Worm (Caenorhabditis elegans) whole organism, L1 larva: ENCODE results near the gene C06H5.6.
A peak's percentile ranks its signal among the peaks of the same experiment; 100 is the strongest.

ENCODE experiments used
- ceh-8 ChIP-seq: fragments of 200-800 bp; sonication (Bioruptor generic); optimal IDR thresholded peaks from 2 replicates; lab custom pipeline; 2018; ENCODE audit warnings: mild to moderate bottlenecking, missing genetic modification characterization, moderate library complexity, missing compliant biosample characterization
- ceh-82 ChIP-seq, 3 experiments: fragments of 150-350 bp in 1 of 3; sonication (generic microtip) in 2 of 3; optimal IDR thresholded peaks; 2 replicates each; lab custom pipeline; 2014 to 2017; ENCODE audit warnings: missing biosample characterization in 3 of 3, missing genetic modification characterization in 3 of 3
- ces-1 ChIP-seq: fragments of 150-350 bp; optimal IDR thresholded peaks from 2 replicates; lab custom pipeline; 2014; ENCODE audit warnings: missing biosample characterization, missing genetic modification reagents, missing genetic modification characterization
- dpl-1 ChIP-seq, 3 experiments: fragments of 150-350 bp in 2 of 3; sonication (generic microtip) in 1 of 3; optimal IDR thresholded peaks; 2 replicates each; lab custom pipeline; 2014 to 2017; ENCODE audit warnings: missing biosample characterization in 3 of 3, missing genetic modification characterization in 3 of 3, missing genetic modification reagents in 3 of 3
- lin-13 ChIP-seq: fragments of 150-350 bp; optimal IDR thresholded peaks from 2 replicates; lab custom pipeline; 2014; ENCODE audit warnings: missing biosample characterization, missing genetic modification reagents, missing genetic modification characterization
- lin-39 ChIP-seq: fragments of 150-350 bp; optimal IDR thresholded peaks from 2 replicates; lab custom pipeline; 2014; ENCODE audit warnings: missing biosample characterization, missing genetic modification reagents, missing genetic modification characterization
- nhr-11 ChIP-seq: fragments of 150-350 bp; optimal IDR thresholded peaks from 2 replicates; lab custom pipeline; 2014; ENCODE audit warnings: missing biosample characterization, missing genetic modification characterization
- nhr-85 ChIP-seq: sonication (generic microtip); peaks from one replicate; lab custom pipeline; 2016; ENCODE audit warnings: missing genetic modification characterization, inconsistent platforms, missing compliant biosample characterization
- nhr-90 ChIP-seq: sonication (generic microtip); optimal IDR thresholded peaks from 2 replicates; lab custom pipeline; 2016; ENCODE audit warnings: mild to moderate bottlenecking, missing genetic modification characterization, missing compliant biosample characterization; ENCODE audit not compliant: poor library complexity
- sptf-1 ChIP-seq: fragments of 150-350 bp; optimal IDR thresholded peaks from 2 replicates; lab custom pipeline; 2014; ENCODE audit warnings: missing biosample characterization, missing genetic modification characterization
- ztf-11 ChIP-seq, 2 experiments: sonication (generic microtip); optimal IDR thresholded peaks; 2 replicates each; lab custom pipeline; 2016 to 2017; ENCODE audit warnings: missing genetic modification characterization in 2 of 2, missing biosample characterization in 1 of 2, missing compliant biosample characterization in 1 of 2

DNA sequence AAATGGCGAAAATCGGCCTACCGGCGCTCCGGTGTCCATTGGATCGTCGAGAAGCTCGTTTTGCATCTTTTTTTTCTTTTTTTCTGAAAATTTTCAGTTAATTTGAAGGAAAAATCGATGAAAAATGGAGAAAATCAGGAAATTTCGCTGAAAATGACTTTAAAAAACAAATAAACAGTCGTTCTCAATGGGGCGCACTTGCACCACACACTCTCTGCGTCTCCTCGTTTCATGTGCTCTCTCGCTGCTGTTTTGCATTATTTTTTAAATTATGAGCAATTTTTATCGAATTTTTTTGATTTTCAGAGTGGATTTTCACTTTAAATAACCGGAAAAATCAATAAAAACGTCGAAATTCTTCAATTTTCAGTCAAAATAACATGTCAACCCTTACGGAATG lies 18.2 kb downstream of the C06H5.6 start, which contains the start of gene csn-1:
- no peak for TF ChIP-seq ceh-8
- TF ChIP-seq nhr-90 = no peak
- TF ChIP-seq ces-1 (GFP tag; lab: Kevin White, UChicago) = no peak
- TF ChIP-seq ztf-11 (tag; optimal IDR thresholded peaks at IDR 0.05; lab: Kevin White, UChicago) = no peak
- TF ChIP-seq nhr-85 (tag; lab: Kevin White, UChicago) = no peak
- TF ChIP-seq lin-39 (tag; lab: Kevin White, UChicago) = no peak
- TF ChIP-seq nhr-11 (tag; lab: Kevin White, UChicago) = no peak
- peak in 2 of 3 experiments; percentile 32 to 33 for TF ChIP-seq ceh-82 (tag; optimal IDR thresholded peaks at IDR 0.05; lab: Kevin White, UChicago)
- no peak for TF ChIP-seq lin-13 (GFP tag; lab: Kevin White, UChicago)
- TF ChIP-seq dpl-1 (GFP tag; optimal IDR thresholded peaks at IDR 0.05; lab: Kevin White, UChicago) = peak; percentile 16 to 39 (median 21)
- TF ChIP-seq sptf-1 (tag; lab: Kevin White, UChicago) = no peak
